Fruit fly (Drosophila melanogaster): Measurements from ENCODE around the gene B9d1.

Gene B9d1

DNA sequence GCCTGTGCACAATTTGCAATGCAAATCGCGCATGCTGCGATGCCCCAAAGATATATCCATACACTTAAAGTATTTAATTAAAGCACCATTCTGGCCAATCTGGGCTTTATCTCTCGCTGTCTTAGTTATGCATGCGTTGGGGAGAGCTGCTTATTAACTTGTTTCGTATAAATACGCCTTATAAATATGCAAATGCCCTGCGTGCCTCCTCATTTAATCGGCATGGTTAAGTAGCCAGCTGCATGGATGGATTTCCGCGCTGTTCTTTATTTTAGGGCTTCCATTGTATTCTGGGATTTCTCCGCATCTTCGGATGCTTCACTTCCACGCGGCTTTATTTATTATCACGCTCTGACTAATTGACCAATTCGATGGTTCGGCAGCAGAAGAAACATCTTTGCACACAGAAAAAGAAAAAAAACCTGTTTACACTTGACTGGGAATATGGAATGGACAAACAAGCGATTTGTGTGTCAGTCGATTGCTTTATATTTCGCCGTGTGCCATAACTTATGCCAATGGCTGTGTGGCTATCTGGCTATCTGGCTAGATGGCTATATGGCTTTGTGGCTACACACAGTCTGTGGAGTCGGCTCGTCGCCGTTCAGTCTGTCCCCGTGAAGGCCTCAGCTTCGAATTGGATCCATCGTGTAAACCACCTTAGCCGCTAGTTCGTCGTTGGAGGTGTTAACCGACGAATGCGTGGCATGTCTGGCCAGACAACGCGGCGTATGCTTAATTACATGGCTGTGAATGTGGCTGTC is 30.2 kb upstream of the B9d1 start (continued):
- TF ChIP-seq bsh (GFP tag; optimal IDR thresholded peaks at IDR 0.05) (no peak), CG12104 (GFP tag; optimal IDR thresholded peaks at IDR 0.05) (no peak), CG18764 (GFP tag; optimal IDR thresholded peaks at IDR 0.05) (no peak), CG5245 (GFP tag; optimal IDR thresholded peaks at IDR 0.05) (no peak), hkb (optimal IDR thresholded peaks at IDR 0.05) (no peak), hkb (GFP tag; IDR thresholded peaks at IDR 0.05) (0 out of 2 replicates have a peak, but pooled peaks have one; percentile 16), Hr3 (GFP tag; optimal IDR thresholded peaks at IDR 0.05) (no peak), Spps (tag; optimal IDR thresholded peaks at IDR 0.05) (no peak), CG15269 (tag; optimal IDR thresholded peaks at IDR 0.05) (peak; percentile 43), CG14050 (GFP tag; IDR thresholded peaks at IDR 0.05) (no peak), CG17912 (GFP tag; optimal IDR thresholded peaks at IDR 0.05) (no peak), ci (GFP tag; IDR thresholded peaks at IDR 0.05) (0 out of 3 replicates have a peak, but pooled peaks have one; percentile 41), CG9932 (GFP tag; IDR thresholded peaks at IDR 0.05) (peak; percentile 51; the same call in 1 of the 2 replicates)

DNA sequence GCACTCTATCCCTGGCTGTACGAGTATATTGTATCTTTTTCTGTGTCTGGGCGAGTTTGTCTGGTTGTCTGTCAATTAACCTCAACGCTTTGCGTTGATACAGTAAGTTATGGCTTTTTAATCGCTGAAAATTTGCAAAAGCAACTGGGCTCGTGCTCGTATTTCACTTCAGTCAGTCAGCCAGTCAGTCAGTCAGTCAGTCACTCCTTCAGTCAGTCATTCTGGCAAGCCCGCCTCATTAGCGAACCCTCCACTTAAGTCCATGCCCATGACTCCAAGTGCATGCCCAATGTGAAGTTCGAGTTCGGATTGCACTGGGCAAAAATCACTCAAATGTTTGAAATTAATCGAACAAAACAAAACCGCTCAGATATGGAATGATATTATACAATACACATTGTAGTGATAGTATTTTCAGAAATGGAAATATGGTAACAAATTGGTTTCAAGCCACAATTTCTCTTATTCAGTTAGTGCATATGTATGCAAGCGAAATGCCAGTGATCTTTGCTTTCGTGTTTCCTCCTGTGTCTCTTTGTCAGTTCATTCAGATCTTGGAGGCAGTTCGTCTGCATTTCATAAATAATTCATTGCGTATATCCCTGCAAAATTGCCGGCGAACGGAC is 24.2 kb upstream of the B9d1 start:
- TF ChIP-seq CG6654 (GFP tag; optimal IDR thresholded peaks at IDR 0.05) (no peak), CG8281 (tag; optimal IDR thresholded peaks at IDR 0.05) (peak; percentile 95)

DNA sequence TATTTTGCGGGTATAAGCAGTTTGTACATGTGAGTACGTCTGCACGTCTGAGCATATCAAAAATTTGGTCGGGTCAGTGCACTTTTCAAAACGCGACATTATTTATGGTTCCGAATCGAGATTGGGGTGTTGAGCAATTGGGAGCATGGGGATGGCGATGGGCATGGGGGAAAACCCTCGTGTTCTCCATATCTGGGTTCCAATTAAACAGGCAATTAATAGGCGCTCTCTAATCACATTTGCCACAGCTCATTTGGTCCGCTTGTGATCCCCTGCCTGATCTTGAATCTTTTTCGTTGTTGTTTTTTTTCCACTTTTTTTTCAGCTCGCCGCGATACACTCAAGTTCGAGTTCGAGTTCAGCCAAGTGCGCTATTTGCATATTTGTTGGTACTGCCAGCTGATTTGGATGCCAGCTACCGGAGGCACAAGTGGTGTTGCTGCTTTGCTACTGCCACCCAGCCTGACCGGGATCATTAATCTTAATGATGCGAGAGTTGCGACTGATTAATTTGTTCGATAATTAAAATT is 23.5 kb upstream of the B9d1 start:
- no peak for TF ChIP-seq CG4282 (GFP tag; optimal IDR thresholded peaks at IDR 0.05)
- TF ChIP-seq stc (GFP tag; IDR thresholded peaks at IDR 0.05): no peak
- peak; percentile 20 for TF ChIP-seq CG34376 (GFP tag; optimal IDR thresholded peaks at IDR 0.05)
- peak; percentile 15 for TF ChIP-seq CG5180 (GFP tag; optimal IDR thresholded peaks at IDR 0.05)
- peak; percentile 63; the same call in 1 of the 2 replicates for TF ChIP-seq Awh (GFP tag; IDR thresholded peaks at IDR 0.05)

DNA sequence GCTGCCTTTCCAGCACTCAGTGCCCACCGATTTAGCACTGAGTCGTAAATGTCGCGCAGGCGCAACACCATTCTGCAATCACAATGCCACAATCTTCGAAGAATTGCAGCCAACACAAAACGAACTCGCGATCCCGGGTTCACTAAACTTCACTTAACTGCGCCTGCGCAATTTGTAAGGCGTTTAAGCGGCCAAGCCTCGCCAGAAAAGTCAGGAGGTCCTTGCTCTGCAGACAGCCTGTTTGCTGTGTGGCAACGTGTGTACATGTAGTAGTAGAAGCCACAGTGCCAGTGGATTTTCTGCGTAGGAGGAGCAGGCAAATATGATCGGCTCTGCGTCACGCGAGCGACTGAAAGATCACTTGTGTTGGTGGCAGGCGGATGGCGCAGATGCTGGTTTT is 18.5 kb upstream of the B9d1 start:
- TF ChIP-seq CG13894 (tag; optimal IDR thresholded peaks at IDR 0.05) (no peak), Dek (tag; optimal IDR thresholded peaks at IDR 0.05) (no peak), Taf1 (GFP tag; IDR thresholded peaks at IDR 0.05) (no peak), CG32532 (GFP tag; IDR thresholded peaks at IDR 0.05) (no peak), corto (GFP tag; optimal IDR thresholded peaks at IDR 0.05) (no peak), gcm (GFP tag; optimal IDR thresholded peaks at IDR 0.05) (no peak), bowl (GFP tag; IDR thresholded peaks at IDR 0.05) (no peak), lov (optimal IDR thresholded peaks at IDR 0.05) (no peak), lov (GFP tag; IDR thresholded peaks at IDR 0.05) (0 out of 3 replicates have a peak, but pooled peaks have one; percentile 25), sr (GFP tag; IDR thresholded peaks at IDR 0.05) (0 out of 3 replicates have a peak, but pooled peaks have one; percentile 43), CG12219 (GFP tag; optimal IDR thresholded peaks at IDR 0.05) (no peak), sob (GFP tag; IDR thresholded peaks at IDR 0.05) (no peak), Myb (GFP tag; optimal IDR thresholded peaks at IDR 0.05) (no peak), CG8359 (GFP tag; optimal IDR thresholded peaks at IDR 0.05; ENCODE audit: borderline replicate concordance) (no peak), sens (GFP tag) (peak; percentile 18), CG14965 (GFP tag; optimal IDR thresholded peaks at IDR 0.05; ENCODE audit: borderline replicate concordance) (no peak), kah (GFP tag; optimal IDR thresholded peaks at IDR 0.05) (no peak), zen2 (GFP tag; IDR thresholded peaks at IDR 0.05; ENCODE audit: partially characterized antibody) (no peak), CG14441 (GFP tag; IDR thresholded peaks at IDR 0.05) (no peak), CG18764 (GFP tag; optimal IDR thresholded peaks at IDR 0.05) (no peak), lola (GFP tag; optimal IDR thresholded peaks at IDR 0.05) (no peak)
